Worm (Caenorhabditis elegans): ENCODE measurements around the gene nhr-46.

- TF ChIP-seq aly-1 (tag; optimal IDR thresholded peaks at IDR 0.05), result no peak
- TF ChIP-seq ama-1 (optimal IDR thresholded peaks at IDR 0.05), result no peak
- TF ChIP-seq hmbx-1 (tag; optimal IDR thresholded peaks at IDR 0.05), result no peak
- no peak for TF ChIP-seq ceh-13 (GFP tag; optimal IDR thresholded peaks at IDR 0.05)
- TF ChIP-seq ceh-36 (tag; optimal IDR thresholded peaks at IDR 0.05), result no peak
- no peak for TF ChIP-seq tra-4 (tag; optimal IDR thresholded peaks at IDR 0.05)
- TF ChIP-seq hmg-4 (GFP tag; optimal IDR thresholded peaks at IDR 0.05), result no peak
- TF ChIP-seq flt-1 (GFP tag; IDR thresholded peaks at IDR 0.05), result no peak
- no peak for TF ChIP-seq ets-7 (tag; optimal IDR thresholded peaks at IDR 0.05)
- TF ChIP-seq scrt-1 (GFP tag; IDR thresholded peaks at IDR 0.05), result no peak
- no peak for TF ChIP-seq pes-1 (GFP tag; IDR thresholded peaks at IDR 0.05)
- no peak for TF ChIP-seq B0310.2 (tag; optimal IDR thresholded peaks at IDR 0.05)
- TF ChIP-seq F13C5.2 (tag; optimal IDR thresholded peaks at IDR 0.05), result no peak
These were observed 26.1 kb downstream of the nhr-46 start, which contains the start of gene H35B03.2 for ce11 chrIV:5731597-5731996.
